Fruit fly (Drosophila melanogaster) Kc167 (cell line): Measurements from ENCODE around the gene Fdx1.

Experiments used
- Myc ChIP-seq: fragments of >200 bp; optimal IDR thresholded peaks from 2 replicates; lab custom pipeline; 2017; ENCODE audit warnings: missing external identifiers
- Sin3A ChIP-seq: fragments of >200 bp; optimal IDR thresholded peaks from 2 replicates; lab custom pipeline; 2018; ENCODE audit warnings: missing external identifiers
- h ChIP-seq: fragments of >200 bp; optimal IDR thresholded peaks from 3 replicates; lab custom pipeline; 2018; ENCODE audit warnings: missing external identifiers
- insv ChIP-seq: fragments of >200 bp; optimal IDR thresholded peaks from 3 replicates; lab custom pipeline; 2018; ENCODE audit warnings: missing external identifiers
- psq ChIP-seq: fragments of >200 bp; optimal IDR thresholded peaks from 2 replicates; lab custom pipeline; 2017; ENCODE audit warnings: missing external identifiers
- ttk ChIP-seq: sonication (Bioruptor generic); optimal IDR thresholded peaks from 2 replicates; lab custom pipeline; 2017; ENCODE audit warnings: missing external identifiers

Gene Fdx1

dm6 chr3L:9370907-9371365, at the start of gene Fdx1:
Gene Fdx1, minus strand, starts transcription at chr3L:9371238.
- TF ChIP-seq h (lab: Kevin White, UChicago) (no peak), insv (lab: Kevin White, UChicago) (no peak), psq (lab: Kevin White, UChicago) (no peak), Sin3A (lab: Kevin White, UChicago) (no peak), ttk (no peak), Myc (no peak)

dm6 chr3L:9420819-9421130, 49.7 kb upstream of the Fdx1 start:
- TF ChIP-seq psq (lab: Kevin White, UChicago) = no peak
- no peak for TF ChIP-seq insv (lab: Kevin White, UChicago)
- TF ChIP-seq Myc = no peak
- no peak for TF ChIP-seq ttk
- no peak for TF ChIP-seq h (lab: Kevin White, UChicago)
- TF ChIP-seq Sin3A (lab: Kevin White, UChicago) = no peak

dm6 chr3L:9420054-9420818, 49.2 kb upstream of the Fdx1 start:
- TF ChIP-seq Myc (no peak), h (lab: Kevin White, UChicago) (no peak), insv (lab: Kevin White, UChicago) (no peak), ttk (no peak), psq (lab: Kevin White, UChicago) (no peak), Sin3A (lab: Kevin White, UChicago) (no peak)

dm6 chr3L:9419328-9419727, 48.3 kb upstream of the Fdx1 start:
- TF ChIP-seq Sin3A (lab: Kevin White, UChicago) (no peak), Myc (no peak), h (lab: Kevin White, UChicago) (no peak), insv (lab: Kevin White, UChicago) (no peak), psq (lab: Kevin White, UChicago) (no peak), ttk (no peak)

dm6 chr3L:9417288-9417687, 46.2 kb upstream of the Fdx1 start, which contains the start of gene CG3982:
Gene CG3982, minus strand, starts transcription at chr3L:9417388.
- TF ChIP-seq ttk = no peak
- no peak for TF ChIP-seq insv (lab: Kevin White, UChicago)
- no peak for TF ChIP-seq psq (lab: Kevin White, UChicago)
- TF ChIP-seq Myc = no peak
- TF ChIP-seq h (lab: Kevin White, UChicago) = no peak
- TF ChIP-seq Sin3A (lab: Kevin White, UChicago) = no peak

dm6 chr3L:9410754-9411423, 39.9 kb upstream of the Fdx1 start, which contains the start of the genes CG4022 and Cpsf5:
Gene CG4022, minus strand, starts transcription at chr3L:9410832.
Gene Cpsf5, plus strand, starts transcription at chr3L:9411038.
- TF ChIP-seq psq (lab: Kevin White, UChicago) = no peak

dm6 chr3L:9410030-9410589, 39.1 kb upstream of the Fdx1 start:
- TF ChIP-seq psq (lab: Kevin White, UChicago) (no peak), Myc (no peak), Sin3A (lab: Kevin White, UChicago) (no peak), ttk (no peak), insv (lab: Kevin White, UChicago) (no peak), h (lab: Kevin White, UChicago) (no peak)

- TF ChIP-seq Sin3A (lab: Kevin White, UChicago) = no peak
- no peak for TF ChIP-seq ttk
- TF ChIP-seq h (lab: Kevin White, UChicago) = no peak
- no peak for TF ChIP-seq Myc
- no peak for TF ChIP-seq insv (lab: Kevin White, UChicago)
- no peak for TF ChIP-seq psq (lab: Kevin White, UChicago)
Measured at dm6 chr3L:9404497-9404896, 33.5 kb upstream of the Fdx1 start, which contains the start of gene Cpr67B. Gene Cpr67B, plus strand, starts transcription at chr3L:9404797.

dm6 chr3L:9402157-9402890, 31.3 kb upstream of the Fdx1 start, which contains the start of gene eIF4E1:
Gene eIF4E1, minus strand, starts transcription at chr3L:9402460.
- TF ChIP-seq insv (lab: Kevin White, UChicago) (no peak), Myc (no peak), Sin3A (lab: Kevin White, UChicago) (no peak), psq (lab: Kevin White, UChicago) (no peak), h (lab: Kevin White, UChicago) (no peak), ttk (no peak)

dm6 chr3L:9401354-9402156, 30.5 kb upstream of the Fdx1 start:
- TF ChIP-seq Sin3A (lab: Kevin White, UChicago) (no peak), insv (lab: Kevin White, UChicago) (no peak)
